Worm (Caenorhabditis elegans) whole organism, L4 larva: ENCODE measurements around the gene Y46C8AM.1.

Source experiments
- D1046.2 ChIP-seq: fragments of 200-800 bp; sonication (Bioruptor generic); IDR thresholded peaks from 2 replicates; pipeline ENCODE4 v1.3.6; 2022; ENCODE audit warnings: missing genetic modification characterization, missing compliant biosample characterization
- Y5F2A.4 ChIP-seq: fragments of 200-800 bp; sonication (Bioruptor generic); optimal IDR thresholded peaks from 2 replicates; lab custom pipeline; 2018; ENCODE audit warnings: mild to moderate bottlenecking, missing genetic modification characterization, missing compliant biosample characterization
- aha-1 ChIP-seq: fragments of 150-350 bp; peaks from one replicate; lab custom pipeline; 2014; ENCODE audit warnings: missing biosample characterization, missing genetic modification characterization
- ama-1 ChIP-seq: fragments of 150-350 bp; optimal IDR thresholded peaks from 2 replicates; lab custom pipeline; 2014; ENCODE audit warnings: inconsistent platforms, mixed read lengths
- arid-1 ChIP-seq: fragments of 200-800 bp; sonication (Bioruptor generic); conservative IDR thresholded peaks from 2 replicates; pipeline ENCODE4 v1.3.6; 2022; ENCODE audit warnings: missing genetic modification reagents, missing genetic modification characterization, missing compliant biosample characterization
- attf-4 ChIP-seq: sonication (generic microtip); optimal IDR thresholded peaks from 3 replicates; lab custom pipeline; 2017; ENCODE audit warnings: missing biosample characterization, missing genetic modification characterization
- ceh-20 ChIP-seq: fragments of 200-800 bp; sonication (Bioruptor generic); IDR thresholded peaks from 2 replicates; pipeline ENCODE4 v1.3.6; 2022; ENCODE audit warnings: missing genetic modification reagents, missing genetic modification characterization, missing compliant biosample characterization
- cey-2 ChIP-seq: sonication (generic microtip); optimal IDR thresholded peaks from 3 replicates; lab custom pipeline; 2017; ENCODE audit warnings: missing genetic modification characterization, mild to moderate bottlenecking, missing compliant biosample characterization, antibody characterized with exemption, borderline replicate concordance; ENCODE audit not compliant: insufficient read depth
- daf-8 ChIP-seq: fragments of 200-800 bp; sonication (Bioruptor generic); IDR thresholded peaks from 2 replicates; pipeline ENCODE4 v1.3.6; 2022; ENCODE audit warnings: missing genetic modification characterization, missing compliant biosample characterization
- dmd-6 ChIP-seq: fragments of 200-800 bp; sonication (Bioruptor generic); IDR thresholded peaks from 2 replicates; pipeline ENCODE4 v1.3.6; 2022; ENCODE audit warnings: missing genetic modification reagents, missing genetic modification characterization, missing compliant biosample characterization
- dmd-8 ChIP-seq: fragments of 200-800 bp; sonication (Bioruptor generic); IDR thresholded peaks from 2 replicates; pipeline ENCODE4 v1.3.6; 2022; ENCODE audit warnings: missing genetic modification characterization, missing compliant biosample characterization
- dmd-9 ChIP-seq: fragments of 200-800 bp; sonication (Bioruptor generic); IDR thresholded peaks from 2 replicates; pipeline ENCODE4 v1.3.6; 2022; ENCODE audit warnings: missing genetic modification reagents, missing genetic modification characterization, missing compliant biosample characterization
- dpl-1 ChIP-seq: fragments of 150-350 bp; optimal IDR thresholded peaks from 2 replicates; lab custom pipeline; 2014; ENCODE audit warnings: missing biosample characterization, missing genetic modification reagents, missing genetic modification characterization
- egl-27 ChIP-seq: sonication (generic microtip); optimal IDR thresholded peaks from 3 replicates; lab custom pipeline; 2017; ENCODE audit warnings: missing biosample characterization, missing genetic modification reagents, missing genetic modification characterization
- hlh-11 ChIP-seq: fragments of 200-800 bp; sonication (Bioruptor generic); optimal IDR thresholded peaks from 2 replicates; lab custom pipeline; 2018; ENCODE audit warnings: mild to moderate bottlenecking, missing genetic modification characterization, missing compliant biosample characterization
- hmg-1.1 ChIP-seq: fragments of 200-800 bp; sonication (Bioruptor generic); IDR thresholded peaks from 2 replicates; pipeline ENCODE4 v1.3.6; 2022; ENCODE audit warnings: missing genetic modification reagents, missing genetic modification characterization, missing compliant biosample characterization
- jun-1 ChIP-seq: fragments of 150-350 bp; optimal IDR thresholded peaks from 2 replicates; lab custom pipeline; 2014; ENCODE audit warnings: missing biosample characterization, missing genetic modification reagents, missing genetic modification characterization
- lim-7 ChIP-seq: fragments of 200-800 bp; sonication (Bioruptor generic); IDR thresholded peaks from 2 replicates; pipeline ENCODE4 v1.3.6; 2022; ENCODE audit warnings: missing genetic modification characterization, missing compliant biosample characterization
- lin-1 ChIP-seq: fragments of 200-800 bp; sonication (Bioruptor generic); IDR thresholded peaks from 2 replicates; pipeline ENCODE4 v1.3.6; 2022; ENCODE audit warnings: missing genetic modification reagents, missing genetic modification characterization, missing compliant biosample characterization
- lin-29 ChIP-seq: fragments of 200-800 bp; sonication (Bioruptor generic); IDR thresholded peaks from 2 replicates; pipeline ENCODE4 v1.3.6; 2022; ENCODE audit warnings: missing genetic modification reagents, missing genetic modification characterization, missing compliant biosample characterization
- lir-3 ChIP-seq: sonication (generic microtip); optimal IDR thresholded peaks from 2 replicates; lab custom pipeline; 2016; ENCODE audit warnings: mild to moderate bottlenecking, missing genetic modification characterization, missing compliant biosample characterization
- madf-5 ChIP-seq, 2 experiments: fragments of 200-800 bp; sonication (Bioruptor generic); IDR thresholded peaks; 2 replicates each; pipeline ENCODE4 v1.3.6; 2022; ENCODE audit warnings: missing compliant biosample characterization in 2 of 2, missing genetic modification characterization in 2 of 2
- mep-1 ChIP-seq: fragments of 150-350 bp; sonication (generic microtip); optimal IDR thresholded peaks from 3 replicates; lab custom pipeline; 2014; ENCODE audit warnings: missing biosample characterization, missing genetic modification characterization
- mes-2 ChIP-seq: sonication (generic microtip); optimal IDR thresholded peaks from 2 replicates; lab custom pipeline; 2016; ENCODE audit warnings: missing genotype, mild to moderate bottlenecking, missing genetic modification characterization, missing compliant biosample characterization; ENCODE audit not compliant: poor library complexity, severe bottlenecking
- mxl-3 ChIP-seq: fragments of 200-800 bp; sonication (Bioruptor generic); optimal IDR thresholded peaks from 2 replicates; lab custom pipeline; 2018; ENCODE audit warnings: mild to moderate bottlenecking, missing genetic modification characterization, missing compliant biosample characterization
- nhr-10 ChIP-seq: fragments of 150-350 bp; optimal IDR thresholded peaks from 2 replicates; lab custom pipeline; 2014; ENCODE audit warnings: missing biosample characterization, missing genetic modification characterization
- nhr-102 ChIP-seq: sonication (generic microtip); optimal IDR thresholded peaks from 2 replicates; lab custom pipeline; 2016; ENCODE audit warnings: mild to moderate bottlenecking, missing genetic modification characterization, moderate library complexity, missing compliant biosample characterization
- nhr-111 ChIP-seq: fragments of 200-800 bp; sonication (Bioruptor generic); optimal IDR thresholded peaks from 2 replicates; lab custom pipeline; 2018; ENCODE audit warnings: mild to moderate bottlenecking, missing genetic modification characterization, missing compliant biosample characterization
- nhr-237 ChIP-seq: sonication (generic microtip); optimal IDR thresholded peaks from 2 replicates; lab custom pipeline; 2017; ENCODE audit warnings: missing biosample characterization, missing genetic modification characterization
- nhr-25 ChIP-seq: sonication (generic microtip); optimal IDR thresholded peaks from 2 replicates; lab custom pipeline; 2017; ENCODE audit warnings: missing genetic modification characterization, mild to moderate bottlenecking, missing compliant biosample characterization, antibody characterized with exemption, moderate library complexity, borderline replicate concordance; ENCODE audit not compliant: insufficient read depth
- nhr-48 ChIP-seq: sonication (generic microtip); optimal IDR thresholded peaks from 2 replicates; lab custom pipeline; 2016; ENCODE audit warnings: mild to moderate bottlenecking, missing genetic modification characterization, missing compliant biosample characterization
- pqm-1 ChIP-seq: sonication (generic microtip); optimal IDR thresholded peaks from 2 replicates; lab custom pipeline; 2017; ENCODE audit warnings: missing biosample characterization, missing genetic modification characterization
- sdz-12 ChIP-seq: fragments of 200-800 bp; sonication (Bioruptor generic); optimal IDR thresholded peaks from 2 replicates; lab custom pipeline; 2018; ENCODE audit warnings: mild to moderate bottlenecking, missing genetic modification characterization, missing compliant biosample characterization
- snpc-1.2 ChIP-seq: fragments of 200-800 bp; sonication (Bioruptor generic); IDR thresholded peaks from 2 replicates; pipeline ENCODE4 v1.3.6; 2022; ENCODE audit warnings: missing genetic modification reagents, missing genetic modification characterization, missing compliant biosample characterization
- snpc-4 ChIP-seq: fragments of 150-350 bp; optimal IDR thresholded peaks from 2 replicates; lab custom pipeline; 2014; ENCODE audit warnings: missing biosample characterization, missing genetic modification characterization
- unc-62 ChIP-seq, 3 experiments: fragments of 150-350 bp in 1 of 3; sonication (generic microtip); optimal IDR thresholded peaks in 2 of 3; peaks in 1 of 3; 1 replicate in 1 of 3; 2 replicates in 2 of 3; lab custom pipeline; 2014 to 2017; ENCODE audit warnings: missing biosample characterization in 3 of 3, missing genetic modification characterization in 3 of 3, missing genetic modification reagents in 3 of 3, missing genotype in 1 of 3
- zag-1 ChIP-seq: fragments of 150-350 bp; optimal IDR thresholded peaks from 2 replicates; lab custom pipeline; 2014; ENCODE audit warnings: missing biosample characterization, missing genetic modification characterization
- ztf-11 ChIP-seq: fragments of 150-350 bp; optimal IDR thresholded peaks from 2 replicates; lab custom pipeline; 2014; ENCODE audit warnings: missing biosample characterization, missing genetic modification characterization
- ztf-7 ChIP-seq: fragments of 150-350 bp; optimal IDR thresholded peaks from 2 replicates; lab custom pipeline; 2014; ENCODE audit warnings: missing biosample characterization, missing genetic modification characterization

The Y46C8AM.1 gene

DNA sequence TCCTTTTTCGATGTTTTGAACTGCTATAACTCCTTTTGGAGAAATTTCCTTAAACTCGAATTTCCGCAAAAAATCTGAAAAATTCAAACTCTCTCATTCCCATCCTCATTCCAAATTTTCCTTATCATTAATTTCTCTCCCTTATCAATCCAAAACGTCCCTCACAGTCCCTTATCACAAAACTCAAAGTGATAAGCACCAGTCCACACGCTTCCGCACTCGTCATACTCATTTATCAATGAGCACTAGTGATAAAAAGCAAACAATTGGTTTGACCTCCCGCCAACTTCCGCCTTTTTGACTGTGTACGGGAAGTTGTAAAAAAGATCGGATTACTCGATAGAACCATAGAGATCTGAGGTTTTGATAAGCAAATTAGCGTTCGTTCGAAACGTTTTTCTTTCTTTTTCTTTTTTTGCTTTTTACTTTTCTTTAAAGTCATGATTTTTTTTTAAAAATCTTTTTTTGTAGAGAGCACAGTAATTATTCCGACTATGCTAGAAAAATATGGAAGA lies 26.0 kb downstream of the Y46C8AM.1 start, which contains the start of gene clec-78 (continued):
- TF ChIP-seq pqm-1 (tag; lab: Kevin White, UChicago) (peak; percentile 99), jun-1 (peak; percentile 79), Y5F2A.4 (no peak), ztf-7 (no peak), snpc-1.2 (no peak), lir-3 (tag; lab: Kevin White, UChicago) (no peak), lin-29 (GFP tag; lab: Robert Waterston, UW) (no peak), dmd-6 (GFP tag; lab: Robert Waterston, UW) (peak; percentile 95)

DNA sequence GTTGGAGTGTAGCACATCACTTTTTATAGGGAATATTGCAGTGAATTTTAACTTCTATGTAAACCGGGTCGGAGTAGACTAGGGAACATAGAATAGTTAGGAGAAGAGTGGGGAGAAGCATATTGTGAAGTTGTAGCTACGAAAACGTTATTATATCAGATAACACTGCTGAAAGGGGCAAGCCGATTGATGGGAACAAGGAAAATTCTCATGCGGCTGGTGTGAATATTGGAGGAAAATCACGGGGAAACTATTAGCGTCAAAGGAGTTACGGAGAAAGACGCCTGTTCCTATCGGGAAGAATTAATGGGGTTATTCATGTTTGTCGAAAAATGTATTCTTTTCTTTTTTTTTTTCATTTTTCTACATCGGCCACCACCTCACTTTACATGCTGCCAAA lies 30.6 kb downstream of the Y46C8AM.1 start, which contains the start of gene F47C12.6:
Gene F47C12.6 (minus strand): TSS at position 101 of the 400 bp plus-strand sequence.
- TF ChIP-seq nhr-102 = no peak
- TF ChIP-seq sdz-12 (GFP tag; lab: Kevin White, UChicago) = no peak
- TF ChIP-seq daf-8 = no peak
- no peak for TF ChIP-seq cey-2 (tag; lab: Kevin White, UChicago)
- TF ChIP-seq ztf-11 (tag; lab: Kevin White, UChicago) = no peak
- TF ChIP-seq zag-1 = no peak
- no peak for TF ChIP-seq nhr-48
- no peak for TF ChIP-seq lin-1
- no peak for TF ChIP-seq mep-1 (tag; lab: Kevin White, UChicago)
- no peak for TF ChIP-seq dmd-8 (GFP tag; lab: Robert Waterston, UW)
- no peak for TF ChIP-seq lim-7
- no peak for TF ChIP-seq hlh-11 (tag; lab: Kevin White, UChicago)
- TF ChIP-seq nhr-25 (tag; lab: Kevin White, UChicago) = no peak
- TF ChIP-seq D1046.2 = no peak
- no peak for TF ChIP-seq madf-5 (GFP tag; IDR thresholded peaks at IDR 0.05; lab: Robert Waterston, UW)
- TF ChIP-seq hmg-1.1 = no peak
- TF ChIP-seq dmd-9 = no peak
- TF ChIP-seq, all 104 proteins: peak for 0

ce11 chrIV:3994318-3994717 lies 31.6 kb downstream of the Y46C8AM.1 start, which contains the start of gene F47C12.13:
Gene F47C12.13 (minus strand): TSS chrIV:3994418.
- TF ChIP-seq dpl-1 (GFP tag; lab: Kevin White, UChicago) = no peak
- TF ChIP-seq mes-2 (tag; lab: Kevin White, UChicago) = no peak
- TF ChIP-seq nhr-111 = no peak
- TF ChIP-seq mxl-3 (GFP tag; lab: Kevin White, UChicago) = no peak
- peak in 1 of 2 experiments; percentile 0 for TF ChIP-seq unc-62 (GFP tag; optimal IDR thresholded peaks at IDR 0.05 in 1 of 2; lab: Kevin White, UChicago)
- TF ChIP-seq unc-62 (tag; optimal IDR thresholded peaks at IDR 0.05; lab: Kevin White, UChicago) = no peak
- no peak for TF ChIP-seq nhr-102

- no peak for TF ChIP-seq snpc-4 (tag; lab: Kevin White, UChicago)
- peak; percentile 28 for TF ChIP-seq aha-1 (tag; lab: Kevin White, UChicago)
These were observed 32.7 kb downstream of the Y46C8AM.1 start, which contains the start of gene F47C12.7 for ce11 chrIV:3995384-3995783. Gene F47C12.7 (minus strand): TSS chrIV:3995484.

- TF ChIP-seq ztf-11 (tag; lab: Kevin White, UChicago) = no peak
- TF ChIP-seq jun-1 = no peak
- no peak for TF ChIP-seq lim-7
- TF ChIP-seq ama-1 = no peak
- no peak for TF ChIP-seq mes-2 (tag; lab: Kevin White, UChicago)
- TF ChIP-seq egl-27 (tag; lab: Kevin White, UChicago) = no peak
- no peak for TF ChIP-seq snpc-1.2
- no peak for TF ChIP-seq nhr-237 (tag; lab: Kevin White, UChicago)
- TF ChIP-seq ceh-20 (GFP tag; lab: Robert Waterston, UW) = no peak
- no peak for TF ChIP-seq nhr-48
- no peak for TF ChIP-seq hlh-11 (tag; lab: Kevin White, UChicago)
- TF ChIP-seq nhr-10 = no peak
- no peak for TF ChIP-seq arid-1 (GFP tag; lab: Robert Waterston, UW)
- no peak for TF ChIP-seq attf-4 (tag; lab: Kevin White, UChicago)
These were observed 35.8 kb downstream of the Y46C8AM.1 start, which contains the start of gene F47C12.8 for ce11 chrIV:3998517-3998916. Gene F47C12.8 (minus strand): TSS chrIV:3998617.
